Worm (Caenorhabditis elegans) whole organism, L2 larva: ENCODE results near the gene F34D6.1.
A peak's percentile ranks its signal among the peaks of the same experiment; 100 is the strongest.
"Not testable (repeated sequence)": the region's sequence is repeated elsewhere in the genome, so short reads cannot be mapped to it uniquely, and the experiment has no call there.

Source experiments
- C34F6.9 ChIP-seq: fragments of 150-350 bp; optimal IDR thresholded peaks from 2 replicates; lab custom pipeline; 2014; ENCODE audit warnings: missing biosample characterization, missing genetic modification characterization
- F13H6.1 ChIP-seq: sonication (generic microtip); optimal IDR thresholded peaks from 2 replicates; lab custom pipeline; 2016; ENCODE audit warnings: missing genetic modification characterization, missing compliant biosample characterization
- R02D3.7 ChIP-seq: fragments of 150-350 bp; optimal IDR thresholded peaks from 2 replicates; lab custom pipeline; 2014; ENCODE audit warnings: missing biosample characterization, missing genetic modification characterization
- Y55F3AM.14 ChIP-seq: fragments of 200-800 bp; sonication (Bioruptor generic); optimal IDR thresholded peaks from 2 replicates; lab custom pipeline; 2018; ENCODE audit warnings: mild to moderate bottlenecking, missing genetic modification characterization, missing compliant biosample characterization
- ama-1 ChIP-seq: fragments of 150-350 bp; optimal IDR thresholded peaks from 2 replicates; lab custom pipeline; 2018; ENCODE audit warnings: inconsistent platforms
- ceh-16 ChIP-seq: fragments of 150-350 bp; optimal IDR thresholded peaks from 2 replicates; lab custom pipeline; 2014; ENCODE audit warnings: missing biosample characterization, missing genetic modification characterization
- crh-2 ChIP-seq: sonication (generic microtip); optimal IDR thresholded peaks from 2 replicates; lab custom pipeline; 2017; ENCODE audit warnings: missing biosample characterization, missing genetic modification characterization
- egl-27 ChIP-seq: sonication (generic microtip); optimal IDR thresholded peaks from 3 replicates; lab custom pipeline; 2017; ENCODE audit warnings: missing biosample characterization, missing genetic modification reagents, missing genetic modification characterization
- elt-1 ChIP-seq: fragments of 150-350 bp; optimal IDR thresholded peaks from 2 replicates; lab custom pipeline; 2014; ENCODE audit warnings: missing biosample characterization, missing genetic modification characterization
- elt-3 ChIP-seq: sonication (generic microtip); optimal IDR thresholded peaks from 2 replicates; lab custom pipeline; 2017; ENCODE audit warnings: missing biosample characterization, missing genetic modification characterization
- lin-13 ChIP-seq: fragments of 150-350 bp; optimal IDR thresholded peaks from 2 replicates; lab custom pipeline; 2014; ENCODE audit warnings: missing biosample characterization, missing genetic modification reagents, missing genetic modification characterization
- lsy-2 ChIP-seq, 2 experiments: fragments of 150-350 bp in 1 of 2; sonication (generic microtip) in 1 of 2; optimal IDR thresholded peaks; 2 replicates each; lab custom pipeline; 2014 to 2017; ENCODE audit warnings: missing biosample characterization in 2 of 2, missing genetic modification characterization in 2 of 2
- mab-5 ChIP-seq: fragments of 150-350 bp; optimal IDR thresholded peaks from 2 replicates; lab custom pipeline; 2014; ENCODE audit warnings: missing biosample characterization, missing genetic modification characterization
- mdl-1 ChIP-seq, 2 experiments: fragments of 150-350 bp in 1 of 2; sonication (generic microtip) in 1 of 2; optimal IDR thresholded peaks; 2 replicates each; lab custom pipeline; 2017; ENCODE audit warnings: missing biosample characterization in 2 of 2, missing genetic modification characterization in 2 of 2
- nhr-10 ChIP-seq: sonication (generic microtip); optimal IDR thresholded peaks from 2 replicates; lab custom pipeline; 2017; ENCODE audit warnings: missing biosample characterization, missing genetic modification characterization
- nhr-11 ChIP-seq: fragments of 150-350 bp; optimal IDR thresholded peaks from 2 replicates; lab custom pipeline; 2014; ENCODE audit warnings: missing biosample characterization, missing genetic modification characterization
- nhr-12 ChIP-seq: fragments of 150-350 bp; optimal IDR thresholded peaks from 2 replicates; lab custom pipeline; 2014; ENCODE audit warnings: missing biosample characterization, missing genetic modification characterization
- nhr-129 ChIP-seq: fragments of 150-350 bp; optimal IDR thresholded peaks from 2 replicates; lab custom pipeline; 2014; ENCODE audit warnings: missing biosample characterization, missing genetic modification characterization
- nhr-21 ChIP-seq: fragments of 150-350 bp; optimal IDR thresholded peaks from 2 replicates; lab custom pipeline; 2014; ENCODE audit warnings: missing biosample characterization, missing genetic modification characterization
- nhr-23 ChIP-seq: fragments of 150-350 bp; optimal IDR thresholded peaks from 2 replicates; lab custom pipeline; 2014; ENCODE audit warnings: missing biosample characterization, missing genetic modification reagents, missing genetic modification characterization
- nhr-25 ChIP-seq: fragments of 150-350 bp; sonication (generic microtip); optimal IDR thresholded peaks from 3 replicates; lab custom pipeline; 2014; ENCODE audit warnings: missing biosample characterization, missing genetic modification characterization
- nhr-6 ChIP-seq: fragments of 150-350 bp; optimal IDR thresholded peaks from 2 replicates; lab custom pipeline; 2014; ENCODE audit warnings: missing biosample characterization, missing genetic modification characterization
- nhr-77 ChIP-seq: fragments of 150-350 bp; optimal IDR thresholded peaks from 2 replicates; lab custom pipeline; 2014; ENCODE audit warnings: missing biosample characterization, missing genetic modification characterization
- peb-1 ChIP-seq: fragments of 150-350 bp; optimal IDR thresholded peaks from 2 replicates; lab custom pipeline; 2014; ENCODE audit warnings: missing biosample characterization, missing genetic modification characterization
- sem-4 ChIP-seq: fragments of 150-350 bp; optimal IDR thresholded peaks from 2 replicates; lab custom pipeline; 2014; ENCODE audit warnings: missing biosample characterization, missing genetic modification reagents, missing genetic modification characterization
- skn-1 ChIP-seq: sonication (generic microtip); optimal IDR thresholded peaks from 2 replicates; lab custom pipeline; 2017; ENCODE audit warnings: missing biosample characterization, missing genetic modification characterization
- snpc-4 ChIP-seq: fragments of 150-350 bp; optimal IDR thresholded peaks from 2 replicates; lab custom pipeline; 2014; ENCODE audit warnings: missing biosample characterization, missing genetic modification characterization
- unc-39 ChIP-seq: fragments of 150-350 bp; optimal IDR thresholded peaks from 2 replicates; lab custom pipeline; 2014; ENCODE audit warnings: missing biosample characterization, missing genetic modification characterization
- unc-55 ChIP-seq: fragments of 150-350 bp; sonication (generic microtip); optimal IDR thresholded peaks from 3 replicates; lab custom pipeline; 2014; ENCODE audit warnings: missing biosample characterization, missing genetic modification reagents, missing genetic modification characterization
- unc-62 ChIP-seq: fragments of 150-350 bp; optimal IDR thresholded peaks from 2 replicates; lab custom pipeline; 2014; ENCODE audit warnings: missing biosample characterization, missing genetic modification reagents, missing genetic modification characterization
- zag-1 ChIP-seq: fragments of 150-350 bp; optimal IDR thresholded peaks from 2 replicates; lab custom pipeline; 2014; ENCODE audit warnings: missing biosample characterization, missing genetic modification characterization
- ztf-1 ChIP-seq: fragments of 200-800 bp; sonication (Bioruptor generic); conservative IDR thresholded peaks from 2 replicates; pipeline ENCODE4 v1.3.6; 2022; ENCODE audit warnings: missing genetic modification characterization, missing compliant biosample characterization
- ztf-4 ChIP-seq: fragments of 150-350 bp; optimal IDR thresholded peaks from 2 replicates; lab custom pipeline; 2014; ENCODE audit warnings: missing biosample characterization, missing genetic modification characterization

The F34D6.1 gene

ce11 chrII:2656606-2657005 lies 24.4 kb downstream of the F34D6.1 start, which contains the start of gene sri-47:
sri-47 (plus strand) TSS chrII:2656906.
- TF ChIP-seq nhr-25 (tag; lab: Kevin White, UChicago) (no peak), peb-1 (tag; lab: Kevin White, UChicago) (no peak), crh-2 (tag; lab: Kevin White, UChicago) (no peak), lsy-2 (tag; optimal IDR thresholded peaks at IDR 0.05; lab: Kevin White, UChicago) (no peak)

DNA sequence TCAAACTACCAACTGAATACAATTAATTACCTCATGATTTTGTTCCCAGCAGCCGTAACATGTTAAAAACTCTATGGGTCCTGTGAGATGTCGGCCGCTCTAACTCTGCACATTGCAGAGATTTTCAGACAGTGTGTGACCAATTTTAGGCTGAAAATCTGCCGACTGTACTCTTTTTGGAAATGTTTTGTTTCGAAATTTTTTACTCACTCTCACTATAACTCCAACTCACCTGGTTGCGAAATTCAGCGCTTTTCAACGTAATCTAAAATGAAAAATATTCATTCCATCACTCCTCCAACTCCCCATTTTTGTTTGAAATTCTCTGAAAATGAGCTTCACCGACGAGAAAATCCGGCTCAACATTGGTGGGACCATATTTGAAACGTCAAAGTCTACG lies 31.5 kb downstream of the F34D6.1 start, which contains the start of the genes F22E5.13 and F22E5.6:
TSS of gene F22E5.13 (minus strand) at position 101 of the 400 bp plus-strand sequence.
TSS of gene F22E5.6 (plus strand) at position 297 of the 400 bp plus-strand sequence.
- TF ChIP-seq egl-27 (tag; lab: Kevin White, UChicago) (no peak), Y55F3AM.14 (GFP tag; lab: Kevin White, UChicago) (no peak), nhr-11 (tag; lab: Kevin White, UChicago) (no peak), nhr-129 (tag; lab: Kevin White, UChicago) (no peak), nhr-23 (no peak)

DNA sequence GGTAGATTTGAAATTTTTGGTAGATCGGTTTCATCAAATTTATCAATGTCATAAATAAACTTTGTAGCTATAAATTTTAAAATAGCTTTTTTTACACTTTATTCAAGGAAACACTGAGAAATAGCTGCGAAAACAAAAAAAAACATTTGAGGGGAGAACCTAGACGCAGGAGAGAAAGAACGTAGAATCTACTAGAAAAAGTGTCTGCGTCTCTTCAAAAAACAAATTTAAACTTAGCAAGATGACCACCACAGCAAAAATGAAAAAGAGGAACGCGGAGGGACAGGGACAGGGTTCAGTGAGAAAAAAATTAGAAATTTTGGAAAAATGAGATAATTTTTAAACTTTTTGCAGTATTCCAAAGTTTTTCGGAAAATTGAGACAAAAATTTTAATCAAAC lies 32.0 kb downstream of the F34D6.1 start:
- TF ChIP-seq snpc-4 (peak; percentile 16), F13H6.1 (tag; lab: Kevin White, UChicago) (peak; percentile 61), unc-55 (GFP tag; lab: Kevin White, UChicago) (peak; percentile 61), sem-4 (tag; lab: Kevin White, UChicago) (peak; percentile 13), lsy-2 (tag; optimal IDR thresholded peaks at IDR 0.05; lab: Kevin White, UChicago) (peak in 1 of 2 experiments; percentile 65), C34F6.9 (tag; lab: Kevin White, UChicago) (peak; percentile 81), lin-13 (peak; percentile 17), nhr-23 (no peak), nhr-129 (tag; lab: Kevin White, UChicago) (peak; percentile 29), zag-1 (tag; lab: Kevin White, UChicago) (no peak)

- not testable (repeated sequence) for TF ChIP-seq R02D3.7; elt-1 (tag; lab: Kevin White, UChicago); elt-3 (tag; lab: Kevin White, UChicago)
Observed at ce11 chrII:2646756-2647155, 34.3 kb downstream of the F34D6.1 start, which contains the start of gene F22E5.12. F22E5.12 (minus strand) TSS chrII:2646856.

DNA sequence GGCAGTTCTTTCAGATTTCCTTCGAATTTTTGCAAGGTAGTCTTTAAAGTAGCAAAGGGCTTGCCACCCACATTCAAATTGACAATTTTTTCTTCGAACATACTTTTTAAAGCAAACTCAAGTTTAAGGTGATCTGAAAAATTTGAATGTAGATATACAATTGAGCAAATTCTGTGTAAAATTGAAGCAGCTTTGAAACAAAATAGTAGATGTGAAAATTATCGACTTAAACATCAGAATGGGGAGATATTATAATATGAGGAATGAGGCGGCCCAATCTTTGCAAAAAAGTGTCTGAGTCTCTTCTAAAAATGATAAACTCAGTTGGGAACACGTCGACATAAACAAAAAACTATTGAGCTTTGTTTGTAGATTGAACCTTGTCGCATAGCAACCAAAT lies 36.5 kb downstream of the F34D6.1 start, which contains the start of gene F22E5.11:
TSS of gene F22E5.11 (minus strand) at position 101 of the 400 bp plus-strand sequence.
- TF ChIP-seq nhr-77 (tag; lab: Kevin White, UChicago) = no peak
- TF ChIP-seq, all 48 proteins: peak for 0

DNA sequence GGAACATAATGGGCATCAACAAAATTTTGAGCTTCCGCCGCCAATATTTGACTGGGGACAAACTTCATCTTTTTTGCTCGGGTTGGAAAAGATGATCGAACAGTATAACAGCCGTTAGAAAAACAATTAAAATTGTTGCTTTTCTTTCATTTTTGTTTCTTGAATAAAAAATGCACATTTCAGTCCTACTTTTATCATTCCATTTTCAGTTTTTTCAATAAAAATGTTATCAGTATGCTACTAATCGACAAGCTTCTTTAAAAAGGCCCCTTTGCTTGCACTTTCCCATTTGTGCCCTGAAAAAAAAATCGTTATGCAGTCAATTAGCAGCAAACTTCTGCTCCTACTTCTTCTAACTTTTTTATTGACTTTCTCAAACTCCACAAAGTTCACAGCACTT lies 39.2 kb downstream of the F34D6.1 start, which contains the start of gene F22E5.7:
TSS of gene F22E5.7 (plus strand) at position 301 of the 400 bp plus-strand sequence.
- no peak for TF ChIP-seq nhr-6
- no peak for TF ChIP-seq ztf-4
- no peak for TF ChIP-seq snpc-4
- no peak for TF ChIP-seq lin-13
- TF ChIP-seq unc-62 (GFP tag; lab: Kevin White, UChicago) = no peak
- no peak for TF ChIP-seq nhr-10 (tag; lab: Kevin White, UChicago)
- no peak for TF ChIP-seq elt-1 (tag; lab: Kevin White, UChicago)
- no peak for TF ChIP-seq mab-5
- TF ChIP-seq nhr-23 = no peak
- TF ChIP-seq nhr-129 (tag; lab: Kevin White, UChicago) = no peak
- TF ChIP-seq ama-1 (lab: Kevin White, UChicago) = no peak
- no peak for TF ChIP-seq lsy-2 (tag; optimal IDR thresholded peaks at IDR 0.05; lab: Kevin White, UChicago)
- TF ChIP-seq unc-39 = no peak
- TF ChIP-seq ceh-16 (tag; lab: Kevin White, UChicago) = no peak

ce11 chrII:2640982-2641381 lies 40.0 kb downstream of the F34D6.1 start, which contains the start of gene F22E5.23:
F22E5.23 (plus strand) TSS chrII:2641282.
- no peak for TF ChIP-seq ztf-1 (GFP tag; lab: Robert Waterston, UW)
- TF ChIP-seq nhr-21 (tag; lab: Kevin White, UChicago) = no peak
- no peak for TF ChIP-seq elt-1 (tag; lab: Kevin White, UChicago)
- TF ChIP-seq crh-2 (tag; lab: Kevin White, UChicago) = no peak
- TF ChIP-seq skn-1 (tag; lab: Kevin White, UChicago) = no peak
- TF ChIP-seq nhr-12 (tag; lab: Kevin White, UChicago) = no peak
- no peak for TF ChIP-seq ama-1 (lab: Kevin White, UChicago)
- TF ChIP-seq F13H6.1 (tag; lab: Kevin White, UChicago) = no peak
- TF ChIP-seq ztf-4 = no peak
- TF ChIP-seq unc-55 (GFP tag; lab: Kevin White, UChicago) = no peak
- TF ChIP-seq mdl-1 (tag; optimal IDR thresholded peaks at IDR 0.05; lab: Kevin White, UChicago) = no peak
